Fruit fly (Drosophila melanogaster) whole organism, embryonic: ENCODE measurements around the gene meigo.

Experiments
- Asciz ChIP-seq: fragments of 200-800 bp; sonication (Bioruptor generic); optimal IDR thresholded peaks from 2 replicates; lab custom pipeline; 2017; ENCODE audit warnings: missing biosample characterization, mild to moderate bottlenecking, missing genetic modification characterization, missing genetic modification reagents
- B-H1 ChIP-seq: fragments of 200-800 bp; sonication (Bioruptor generic); IDR thresholded peaks from 3 replicates; pipeline ENCODE4 v1.3.6; 2022; ENCODE audit warnings: missing biosample characterization, missing genetic modification characterization
- BEAF-32 ChIP-seq: fragments of 200-800 bp; sonication (Bioruptor generic); optimal IDR thresholded peaks from 3 replicates; lab custom pipeline; 2017; ENCODE audit warnings: missing biosample characterization, missing genetic modification characterization, mild to moderate bottlenecking, moderate library complexity, missing genetic modification reagents
- Bteb2 ChIP-seq: fragments of 200-800 bp; sonication (Bioruptor generic); optimal IDR thresholded peaks from 2 replicates; lab custom pipeline; 2016; ENCODE audit warnings: missing biosample characterization, missing genetic modification characterization
- CG10366 ChIP-seq: fragments of 200-800 bp; sonication (Bioruptor generic); IDR thresholded peaks from 2 replicates; pipeline ENCODE4 v1.3.6; 2022; ENCODE audit warnings: missing biosample characterization, missing genetic modification characterization
- CG10959 ChIP-seq: fragments of 200-800 bp; sonication (Bioruptor generic); IDR thresholded peaks from 2 replicates; pipeline ENCODE4 v1.3.6; 2022; ENCODE audit warnings: missing biosample characterization, missing genetic modification characterization
- CG1233 ChIP-seq: fragments of 200-800 bp; sonication (Bioruptor generic); optimal IDR thresholded peaks from 4 replicates; lab custom pipeline; 2018; ENCODE audit warnings: missing biosample characterization, mild to moderate bottlenecking, missing genetic modification characterization
- CG12769 ChIP-seq: fragments of 200-800 bp; sonication (Bioruptor generic); optimal IDR thresholded peaks from 2 replicates; lab custom pipeline; 2019; ENCODE audit warnings: missing biosample characterization, mild to moderate bottlenecking, missing genetic modification characterization, moderate library complexity
- CG13296 ChIP-seq: fragments of 200-800 bp; sonication (Bioruptor generic); optimal IDR thresholded peaks from 3 replicates; lab custom pipeline; 2018; ENCODE audit warnings: missing biosample characterization, mild to moderate bottlenecking, missing genetic modification characterization
- CG15269 ChIP-seq: fragments of 200-800 bp; sonication (Bioruptor generic); optimal IDR thresholded peaks from 2 replicates; lab custom pipeline; 2018; ENCODE audit warnings: missing biosample characterization, mild to moderate bottlenecking, missing genetic modification characterization, moderate library complexity
- CG17359 ChIP-seq: fragments of 200-800 bp; sonication (Bioruptor generic); optimal IDR thresholded peaks from 3 replicates; lab custom pipeline; 2018; ENCODE audit warnings: missing biosample characterization, mild to moderate bottlenecking, missing genetic modification characterization, moderate library complexity
- CG17385 ChIP-seq: fragments of 200-800 bp; sonication (Bioruptor generic); optimal IDR thresholded peaks from 3 replicates; lab custom pipeline; 2018; ENCODE audit warnings: missing biosample characterization, mild to moderate bottlenecking, missing genetic modification characterization
- CG2129 ChIP-seq: fragments of 200-800 bp; sonication (Bioruptor generic); IDR thresholded peaks from 2 replicates; pipeline ENCODE4 v1.3.6; 2022; ENCODE audit warnings: missing biosample characterization, missing genetic modification characterization; ENCODE audit not compliant: partially characterized antibody
- CG32767 ChIP-seq: fragments of 200-800 bp; sonication (Bioruptor generic); IDR thresholded peaks from 2 replicates; pipeline ENCODE4 v1.3.6; 2022; ENCODE audit warnings: missing biosample characterization, missing genetic modification characterization
- CG32772 ChIP-seq: fragments of 200-800 bp; sonication (Bioruptor generic); IDR thresholded peaks from 2 replicates; pipeline ENCODE4 v1.3.6; 2022; ENCODE audit warnings: missing biosample characterization, missing genetic modification characterization
- CG4328 ChIP-seq: fragments of 200-800 bp; sonication (Bioruptor generic); optimal IDR thresholded peaks from 3 replicates; lab custom pipeline; 2017; ENCODE audit warnings: missing biosample characterization, missing genetic modification reagents, missing genetic modification characterization
- CG4730 ChIP-seq: fragments of 200-800 bp; sonication (Bioruptor generic); IDR thresholded peaks from 2 replicates; pipeline ENCODE4 v1.3.6; 2022; ENCODE audit warnings: missing biosample characterization, missing genetic modification characterization
- CG7372 ChIP-seq: fragments of 200-800 bp; sonication (Bioruptor generic); IDR thresholded peaks from 2 replicates; pipeline ENCODE4 v1.3.6; 2022; ENCODE audit warnings: missing biosample characterization, missing genetic modification characterization
- CG7928 ChIP-seq: fragments of 200-800 bp; sonication (Bioruptor generic); optimal IDR thresholded peaks from 2 replicates; lab custom pipeline; 2017; ENCODE audit warnings: missing biosample characterization, mild to moderate bottlenecking, missing genetic modification characterization
- CG8388 ChIP-seq: fragments of 200-800 bp; sonication (Bioruptor generic); optimal IDR thresholded peaks from 2 replicates; lab custom pipeline; 2019; ENCODE audit warnings: missing biosample characterization, mild to moderate bottlenecking, missing genetic modification characterization, moderate library complexity
- D19A ChIP-seq: fragments of 200-800 bp; optimal IDR thresholded peaks from 3 replicates; lab custom pipeline; 2019; ENCODE audit warnings: missing biosample characterization, mild to moderate bottlenecking, missing genetic modification characterization, moderate library complexity
- ERR ChIP-seq: fragments of 200-800 bp; sonication (Bioruptor generic); optimal IDR thresholded peaks from 2 replicates; lab custom pipeline; 2016; ENCODE audit warnings: missing biosample characterization, missing genetic modification characterization
- Eip74EF ChIP-seq, 2 experiments: fragments of 200-800 bp in 1 of 2; fragments of >200 bp in 1 of 2; sonication (Bioruptor generic) in 1 of 2; optimal IDR thresholded peaks; 2 replicates each; lab custom pipeline; 2017 to 2019; ENCODE audit warnings: missing biosample characterization in 2 of 2, missing genetic modification characterization in 2 of 2, mild to moderate bottlenecking in 1 of 2, moderate library complexity in 1 of 2
- Elba2 ChIP-seq: fragments of 200-800 bp; sonication (Bioruptor generic); optimal IDR thresholded peaks from 3 replicates; lab custom pipeline; 2016; ENCODE audit warnings: missing biosample characterization, missing genetic modification characterization
- Ets65A ChIP-seq: fragments of 200-800 bp; sonication (Bioruptor generic); peaks from one replicate; lab custom pipeline; 2016; ENCODE audit warnings: missing biosample characterization, missing genetic modification characterization
- HLH54F ChIP-seq: fragments of 200-800 bp; sonication (Bioruptor generic); optimal IDR thresholded peaks from 3 replicates; lab custom pipeline; 2016; ENCODE audit warnings: missing biosample characterization, missing genetic modification characterization
- Kr ChIP-seq: fragments of 200-800 bp; sonication (Bioruptor generic); optimal IDR thresholded peaks from 2 replicates; lab custom pipeline; 2017; ENCODE audit warnings: missing biosample characterization, mild to moderate bottlenecking, missing genetic modification characterization
- Lim3 ChIP-seq: fragments of 200-800 bp; sonication (Bioruptor generic); IDR thresholded peaks from 2 replicates; pipeline ENCODE4 v1.3.6; 2022; ENCODE audit warnings: missing biosample characterization, missing genetic modification characterization
- Mrtf ChIP-seq: fragments of 200-800 bp; sonication (Bioruptor generic); IDR thresholded peaks from 3 replicates; pipeline ENCODE4 v1.3.6; 2022; ENCODE audit warnings: missing biosample characterization, missing genetic modification characterization
- Nf-YA ChIP-seq: fragments of 200-800 bp; sonication (Bioruptor generic); IDR thresholded peaks from 2 replicates; pipeline ENCODE4 v1.3.6; 2022; ENCODE audit warnings: missing biosample characterization, missing genetic modification characterization
- al ChIP-seq: fragments of 200-800 bp; sonication (Bioruptor generic); IDR thresholded peaks from 2 replicates; pipeline ENCODE4 v1.3.6; 2022; ENCODE audit warnings: missing biosample characterization, missing genetic modification characterization
- bigmax ChIP-seq: fragments of 200-800 bp; sonication (Bioruptor generic); optimal IDR thresholded peaks from 2 replicates; lab custom pipeline; 2018; ENCODE audit warnings: missing biosample characterization, mild to moderate bottlenecking, missing genetic modification characterization
- br ChIP-seq: fragments of >200 bp; optimal IDR thresholded peaks from 2 replicates; lab custom pipeline; 2017
- cato ChIP-seq: fragments of 200-800 bp; sonication (Bioruptor generic); optimal IDR thresholded peaks from 2 replicates; lab custom pipeline; 2016; ENCODE audit warnings: missing biosample characterization, missing genetic modification characterization, borderline replicate concordance
- da ChIP-seq: fragments of 200-800 bp; sonication (Bioruptor generic); optimal IDR thresholded peaks from 2 replicates; lab custom pipeline; 2016; ENCODE audit warnings: missing biosample characterization, missing genetic modification characterization
- dimm ChIP-seq: fragments of 200-800 bp; sonication (Bioruptor generic); IDR thresholded peaks from 2 replicates; pipeline ENCODE4 v1.3.6; 2022; ENCODE audit warnings: missing biosample characterization, missing genetic modification characterization
- dpn ChIP-seq, 2 experiments: fragments of 200-800 bp; sonication (Bioruptor generic); optimal IDR thresholded peaks; 3 replicates each; lab custom pipeline; 2016; ENCODE audit warnings: missing biosample characterization in 2 of 2, missing genetic modification characterization in 2 of 2
- ewg ChIP-seq: fragments of 200-800 bp; sonication (Bioruptor generic); optimal IDR thresholded peaks from 3 replicates; lab custom pipeline; 2017; ENCODE audit warnings: mild to moderate bottlenecking, missing biosample characterization, missing genetic modification reagents, missing genetic modification characterization
- exex ChIP-seq: fragments of 200-800 bp; sonication (Bioruptor generic); optimal IDR thresholded peaks from 4 replicates; lab custom pipeline; 2018; ENCODE audit warnings: missing biosample characterization, mild to moderate bottlenecking, missing genetic modification characterization, moderate library complexity
- fru ChIP-seq: fragments of >200 bp; optimal IDR thresholded peaks from 2 replicates; lab custom pipeline; 2017
- fu2 ChIP-seq: fragments of 200-800 bp; sonication (Bioruptor generic); optimal IDR thresholded peaks from 2 replicates; lab custom pipeline; 2016; ENCODE audit warnings: missing biosample characterization, missing genetic modification characterization
- grn ChIP-seq: fragments of 200-800 bp; sonication (Bioruptor generic); optimal IDR thresholded peaks from 3 replicates; lab custom pipeline; 2017; ENCODE audit warnings: missing biosample characterization, missing genetic modification characterization
- her ChIP-seq: fragments of 200-800 bp; sonication (Bioruptor generic); optimal IDR thresholded peaks from 2 replicates; lab custom pipeline; 2016; ENCODE audit warnings: missing biosample characterization, missing genetic modification characterization
- lbe ChIP-seq: fragments of 200-800 bp; sonication (Bioruptor generic); optimal IDR thresholded peaks from 2 replicates; lab custom pipeline; 2016; ENCODE audit warnings: missing biosample characterization, mild to moderate bottlenecking, missing genetic modification characterization
- mld ChIP-seq: fragments of 200-800 bp; sonication (Bioruptor generic); IDR thresholded peaks from 3 replicates; pipeline ENCODE4 v1.3.6; 2022; ENCODE audit warnings: missing biosample characterization, missing genetic modification characterization; ENCODE audit not compliant: partially characterized antibody
- org-1 ChIP-seq: fragments of 200-800 bp; sonication (Bioruptor generic); optimal IDR thresholded peaks from 2 replicates; lab custom pipeline; 2017; ENCODE audit warnings: missing biosample characterization, missing genetic modification characterization
- otp ChIP-seq: fragments of 200-800 bp; sonication (Bioruptor generic); IDR thresholded peaks from 3 replicates; pipeline ENCODE4, ENCODE4 v1.3.6; 2022; ENCODE audit warnings: missing biosample characterization, missing genetic modification characterization
- peb ChIP-seq: fragments of 200-800 bp; sonication (Bioruptor generic); IDR thresholded peaks from 2 replicates; pipeline ENCODE4 v1.3.6; 2022; ENCODE audit warnings: missing biosample characterization, missing genetic modification characterization
- sim ChIP-seq: fragments of 200-800 bp; sonication (Bioruptor generic); IDR thresholded peaks from 2 replicates; pipeline ENCODE4 v1.3.6; 2022; ENCODE audit warnings: missing biosample characterization, missing genetic modification characterization
- slbo ChIP-seq: fragments of 200-800 bp; sonication (Bioruptor generic); IDR thresholded peaks from 2 replicates; pipeline ENCODE4 v1.3.6; 2022; ENCODE audit warnings: missing biosample characterization, missing genetic modification characterization
- tgo ChIP-seq: fragments of 200-800 bp; sonication (Bioruptor generic); IDR thresholded peaks from 3 replicates; pipeline ENCODE4 v1.3.6; 2022; ENCODE audit warnings: missing biosample characterization, missing genetic modification characterization
- tup ChIP-seq: fragments of 200-800 bp; sonication (Bioruptor generic); optimal IDR thresholded peaks from 2 replicates; lab custom pipeline; 2016; ENCODE audit warnings: missing biosample characterization, mild to moderate bottlenecking, missing genetic modification characterization, moderate library complexity

The meigo gene

dm6 chr3R:21111046-21111480 lies 27.0 kb upstream of the meigo start, which contains the start of gene Rab11 (continued):
- TF ChIP-seq al (GFP tag; lab: Robert Waterston, UW) (peak; percentile 38; the same call in 1 of the 2 replicates), ERR (GFP tag; lab: Kevin White, UChicago) (peak; percentile 10), org-1 (GFP tag; lab: Kevin White, UChicago) (no peak), CG15269 (tag; lab: Kevin White, UChicago) (peak; percentile 45), Bteb2 (GFP tag; lab: Kevin White, UChicago) (peak; percentile 22), otp (GFP tag; lab: Robert Waterston, UW) (no peak), Kr (GFP tag; lab: Kevin White, UChicago) (no peak), Eip74EF (GFP tag; optimal IDR thresholded peaks at IDR 0.05; lab: Kevin White, UChicago) (no peak), CG7928 (GFP tag; lab: Kevin White, UChicago) (no peak), dpn (GFP tag; optimal IDR thresholded peaks at IDR 0.05; lab: Kevin White, UChicago) (peak in 1 of 2 experiments; percentile 47), CG32767 (no peak), CG4730 (GFP tag; lab: Robert Waterston, UW) (no peak), CG12769 (no peak), CG17385 (no peak), bigmax (no peak), Elba2 (GFP tag; lab: Kevin White, UChicago) (no peak), exex (tag; lab: Kevin White, UChicago) (peak; percentile 51), B-H1 (GFP tag; lab: Robert Waterston, UW) (no peak), CG32772 (no peak), CG13296 (peak; percentile 22), CG10366 (peak; percentile 28), da (GFP tag; lab: Kevin White, UChicago) (no peak), CG4328 (GFP tag; lab: Kevin White, UChicago) (peak; percentile 55), br (lab: Kevin White, UChicago) (no peak), Asciz (peak; percentile 40), slbo (peak; percentile 78), CG8388 (GFP tag; lab: Kevin White, UChicago) (peak; percentile 21), ewg (GFP tag; lab: Kevin White, UChicago) (peak; percentile 16), tup (GFP tag; lab: Kevin White, UChicago) (no peak), her (GFP tag; lab: Kevin White, UChicago) (no peak), Mrtf (GFP tag; lab: Robert Waterston, UW) (no peak), CG17359 (tag; lab: Kevin White, UChicago) (peak; percentile 33), lbe (no peak), CG7372 (no peak), tgo (peak; percentile 43; the same call in 2 of the 3 replicates), cato (GFP tag; lab: Kevin White, UChicago) (no peak), mld (peak; percentile 77), fu2 (peak; percentile 20), HLH54F (GFP tag; lab: Kevin White, UChicago) (peak; percentile 41), BEAF-32 (GFP tag; lab: Kevin White, UChicago) (peak; percentile 93), sim (no peak), CG1233 (GFP tag; lab: Kevin White, UChicago) (peak; percentile 39), Lim3 (no peak), D19A (tag; lab: Kevin White, UChicago) (peak; percentile 6), peb (no peak), fru (no peak), CG10959 (GFP tag; lab: Robert Waterston, UW) (no peak), Ets65A (peak; percentile 8), Nf-YA (GFP tag; lab: Robert Waterston, UW) (0 out of 2 replicates have a peak, but pooled peaks have one; percentile 6), dimm (GFP tag; lab: Robert Waterston, UW) (no peak), grn (GFP tag; lab: Kevin White, UChicago) (no peak), CG2129 (GFP tag; lab: Robert Waterston, UW) (peak; percentile 77)
